Fruit fly (Drosophila melanogaster) whole organism, embryonic: Measurements from ENCODE around the gene CG31792.

Experiments used
- Ada2b ChIP-seq: fragments of 200-800 bp; sonication (Bioruptor generic); IDR thresholded peaks from 2 replicates; pipeline ENCODE4 v1.3.6; 2022; ENCODE audit warnings: missing biosample characterization, missing genetic modification characterization
- Bdp1 ChIP-seq: fragments of 200-800 bp; sonication (Bioruptor generic); optimal IDR thresholded peaks from 3 replicates; lab custom pipeline; 2016; ENCODE audit warnings: missing biosample characterization, missing genetic modification characterization
- CG10462 ChIP-seq: fragments of 200-800 bp; sonication (Bioruptor generic); optimal IDR thresholded peaks from 2 replicates; lab custom pipeline; 2016; ENCODE audit warnings: missing biosample characterization, missing genetic modification characterization
- CG10979 ChIP-seq: fragments of 200-800 bp; sonication (Bioruptor generic); optimal IDR thresholded peaks from 2 replicates; lab custom pipeline; 2018; ENCODE audit warnings: missing biosample characterization, mild to moderate bottlenecking, missing genetic modification characterization, moderate library complexity
- CG11560 ChIP-seq: fragments of 200-800 bp; sonication (Bioruptor generic); IDR thresholded peaks from 3 replicates; pipeline ENCODE4 v1.3.6; 2022; ENCODE audit warnings: missing biosample characterization, missing genetic modification characterization
- CG13775 ChIP-seq: fragments of 200-800 bp; sonication (Bioruptor generic); optimal IDR thresholded peaks from 3 replicates; lab custom pipeline; 2017; ENCODE audit warnings: missing biosample characterization, mild to moderate bottlenecking, missing genetic modification characterization
- CG14014 ChIP-seq: fragments of 200-800 bp; sonication (Bioruptor generic); IDR thresholded peaks from 2 replicates; pipeline ENCODE4 v1.3.6; 2022; ENCODE audit warnings: missing biosample characterization, missing genetic modification characterization
- CG17359 ChIP-seq: fragments of 200-800 bp; sonication (Bioruptor generic); optimal IDR thresholded peaks from 3 replicates; lab custom pipeline; 2018; ENCODE audit warnings: missing biosample characterization, mild to moderate bottlenecking, missing genetic modification characterization, moderate library complexity
- CG18619 ChIP-seq: fragments of 200-800 bp; sonication (Bioruptor generic); optimal IDR thresholded peaks from 3 replicates; lab custom pipeline; 2017; ENCODE audit warnings: missing biosample characterization, mild to moderate bottlenecking, missing genetic modification characterization
- CG7357 ChIP-seq: fragments of 200-800 bp; sonication (Bioruptor generic); IDR thresholded peaks from 3 replicates; pipeline ENCODE4 v1.3.6; 2022; ENCODE audit warnings: missing biosample characterization, missing genetic modification characterization
- CG8388 ChIP-seq: fragments of 200-800 bp; sonication (Bioruptor generic); optimal IDR thresholded peaks from 2 replicates; lab custom pipeline; 2019; ENCODE audit warnings: missing biosample characterization, mild to moderate bottlenecking, missing genetic modification characterization, moderate library complexity
- CG9727 ChIP-seq: fragments of 200-800 bp; sonication (Bioruptor generic); optimal IDR thresholded peaks from 3 replicates; lab custom pipeline; 2017; ENCODE audit warnings: missing biosample characterization, mild to moderate bottlenecking, missing genetic modification characterization
- CG9797 ChIP-seq: fragments of 200-800 bp; sonication (Bioruptor generic); optimal IDR thresholded peaks from 3 replicates; lab custom pipeline; 2018; ENCODE audit warnings: missing biosample characterization, mild to moderate bottlenecking, missing genetic modification characterization
- CkIIα-i1 ChIP-seq: fragments of 200-800 bp; sonication (Bioruptor generic); IDR thresholded peaks from 2 replicates; pipeline ENCODE4 v1.3.6; 2022; ENCODE audit warnings: missing biosample characterization, missing genetic modification characterization
- D19B ChIP-seq: fragments of 200-800 bp; sonication (Bioruptor generic); optimal IDR thresholded peaks from 2 replicates; lab custom pipeline; 2017; ENCODE audit warnings: missing biosample characterization, mild to moderate bottlenecking, missing genetic modification characterization
- Deaf1 ChIP-seq: fragments of 200-800 bp; optimal IDR thresholded peaks from 3 replicates; lab custom pipeline; 2019; ENCODE audit warnings: missing biosample characterization, mild to moderate bottlenecking, missing genetic modification characterization, moderate library complexity
- Drgx ChIP-seq: fragments of 200-800 bp; sonication (Bioruptor generic); IDR thresholded peaks from 2 replicates; pipeline ENCODE4 v1.3.6; 2022; ENCODE audit warnings: missing biosample characterization, missing genetic modification characterization
- GATAe ChIP-seq: fragments of 200-800 bp; sonication (Bioruptor generic); conservative IDR thresholded peaks from 2 replicates; pipeline ENCODE4 v1.3.6; 2022; ENCODE audit warnings: missing biosample characterization, missing genetic modification characterization
- Hr39 ChIP-seq: fragments of >200 bp; optimal IDR thresholded peaks from 2 replicates; lab custom pipeline; 2017
- Hsf ChIP-seq: fragments of 200-800 bp; sonication (Bioruptor generic); optimal IDR thresholded peaks from 3 replicates; lab custom pipeline; 2016; ENCODE audit warnings: missing biosample characterization, missing genetic modification characterization
- MTF-1 ChIP-seq: fragments of 200-800 bp; sonication (Bioruptor generic); optimal IDR thresholded peaks from 2 replicates; lab custom pipeline; 2018; ENCODE audit warnings: missing biosample characterization, mild to moderate bottlenecking, missing genetic modification characterization, borderline replicate concordance
- NC2β ChIP-seq: fragments of 200-800 bp; sonication (Bioruptor generic); optimal IDR thresholded peaks from 2 replicates; lab custom pipeline; 2016; ENCODE audit warnings: missing biosample characterization, missing genetic modification characterization
- NFAT ChIP-seq: fragments of 200-800 bp; sonication (Bioruptor generic); IDR thresholded peaks from 2 replicates; pipeline ENCODE4 v1.3.6; 2022; ENCODE audit warnings: missing biosample characterization, missing genetic modification characterization
- PHDP ChIP-seq: fragments of 200-800 bp; sonication (Bioruptor generic); optimal IDR thresholded peaks from 3 replicates; lab custom pipeline; 2018; ENCODE audit warnings: missing biosample characterization, mild to moderate bottlenecking, missing genetic modification characterization, moderate library complexity
- TFAM ChIP-seq: fragments of 200-800 bp; sonication (Bioruptor generic); optimal IDR thresholded peaks from 2 replicates; lab custom pipeline; 2017; ENCODE audit warnings: missing biosample characterization, missing genetic modification characterization, inconsistent platforms
- YL-1 ChIP-seq: fragments of 200-800 bp; sonication (Bioruptor generic); optimal IDR thresholded peaks from 3 replicates; lab custom pipeline; 2017; ENCODE audit warnings: missing biosample characterization, mild to moderate bottlenecking, missing genetic modification characterization
- abd-A ChIP-seq: fragments of 200-800 bp; sonication (Bioruptor generic); optimal IDR thresholded peaks from 3 replicates; lab custom pipeline; 2019; ENCODE audit warnings: missing biosample characterization, mild to moderate bottlenecking, missing genetic modification characterization, moderate library complexity
- ase ChIP-seq: fragments of 200-800 bp; sonication (Bioruptor generic); IDR thresholded peaks from 3 replicates; pipeline ENCODE4 v1.3.6; 2022; ENCODE audit warnings: missing biosample characterization, missing genetic modification characterization
- cas ChIP-seq: fragments of 200-800 bp; sonication (Bioruptor generic); IDR thresholded peaks from 2 replicates; pipeline ENCODE4 v1.3.6; 2022; ENCODE audit warnings: missing biosample characterization, missing genetic modification characterization
- caup ChIP-seq: fragments of 200-800 bp; sonication (Bioruptor generic); optimal IDR thresholded peaks from 3 replicates; lab custom pipeline; 2017; ENCODE audit warnings: missing biosample characterization, mild to moderate bottlenecking, missing genetic modification characterization, moderate library complexity; ENCODE audit not compliant: severe bottlenecking
- da ChIP-seq: fragments of 200-800 bp; sonication (Bioruptor generic); optimal IDR thresholded peaks from 2 replicates; lab custom pipeline; 2016; ENCODE audit warnings: missing biosample characterization, missing genetic modification characterization
- disco-r ChIP-seq: fragments of 200-800 bp; sonication (Bioruptor generic); optimal IDR thresholded peaks from 2 replicates; lab custom pipeline; 2016; ENCODE audit warnings: missing biosample characterization, missing genetic modification characterization
- dm ChIP-seq: fragments of 200-800 bp; sonication (Bioruptor generic); optimal IDR thresholded peaks from 3 replicates; lab custom pipeline; 2016; ENCODE audit warnings: missing biosample characterization, missing genetic modification characterization
- dmrt99B ChIP-seq: fragments of 200-800 bp; sonication (Bioruptor generic); optimal IDR thresholded peaks from 2 replicates; lab custom pipeline; 2018; ENCODE audit warnings: missing biosample characterization, mild to moderate bottlenecking, missing genetic modification characterization, moderate library complexity
- fd102C ChIP-seq: fragments of 200-800 bp; sonication (Bioruptor generic); optimal IDR thresholded peaks from 2 replicates; lab custom pipeline; 2018; ENCODE audit warnings: missing biosample characterization, mild to moderate bottlenecking, missing genetic modification characterization, moderate library complexity
- fd3F ChIP-seq: fragments of 200-800 bp; sonication (Bioruptor generic); optimal IDR thresholded peaks from 2 replicates; lab custom pipeline; 2018; ENCODE audit warnings: missing biosample characterization, mild to moderate bottlenecking, missing genetic modification characterization, moderate library complexity
- knrl ChIP-seq: fragments of 200-800 bp; sonication (Bioruptor generic); IDR thresholded peaks from 3 replicates; pipeline ENCODE4 v1.3.6; 2022; ENCODE audit warnings: missing biosample characterization, missing genetic modification characterization; ENCODE audit not compliant: partially characterized antibody
- lov ChIP-seq, 2 experiments: fragments of 200-800 bp in 1 of 2; fragments of >200 bp in 1 of 2; sonication (Bioruptor generic) in 1 of 2; IDR thresholded peaks in 1 of 2; optimal IDR thresholded peaks in 1 of 2; 2 replicates in 1 of 2; 3 replicates in 1 of 2; pipeline versions ENCODE4 v1.3.6 to Lab custom; 2017 to 2022; ENCODE audit warnings: missing biosample characterization in 1 of 2, missing genetic modification characterization in 1 of 2
- nerfin-1 ChIP-seq: fragments of 200-800 bp; sonication (Bioruptor generic); optimal IDR thresholded peaks from 3 replicates; lab custom pipeline; 2019; ENCODE audit warnings: missing biosample characterization, mild to moderate bottlenecking, missing genetic modification characterization, moderate library complexity
- pho ChIP-seq: fragments of 200-800 bp; sonication (Bioruptor generic); optimal IDR thresholded peaks from 2 replicates; lab custom pipeline; 2016; ENCODE audit warnings: missing biosample characterization, missing genetic modification characterization
- row ChIP-seq: fragments of 200-800 bp; sonication (Bioruptor generic); IDR thresholded peaks from 3 replicates; pipeline ENCODE4 v1.3.6; 2022; ENCODE audit warnings: missing biosample characterization, missing genetic modification characterization
- schlank ChIP-seq: fragments of 200-800 bp; sonication (Bioruptor generic); optimal IDR thresholded peaks from 2 replicates; lab custom pipeline; 2018; ENCODE audit warnings: missing biosample characterization, mild to moderate bottlenecking, missing genetic modification characterization
- shn ChIP-seq: fragments of 200-800 bp; sonication (Bioruptor generic); optimal IDR thresholded peaks from 3 replicates; lab custom pipeline; 2016; ENCODE audit warnings: missing biosample characterization, missing genetic modification characterization
- sim ChIP-seq: fragments of 200-800 bp; sonication (Bioruptor generic); IDR thresholded peaks from 2 replicates; pipeline ENCODE4 v1.3.6; 2022; ENCODE audit warnings: missing biosample characterization, missing genetic modification characterization
- slbo ChIP-seq: fragments of 200-800 bp; sonication (Bioruptor generic); IDR thresholded peaks from 2 replicates; pipeline ENCODE4 v1.3.6; 2022; ENCODE audit warnings: missing biosample characterization, missing genetic modification characterization
- stc ChIP-seq: fragments of 200-800 bp; sonication (Bioruptor generic); IDR thresholded peaks from 2 replicates; pipeline ENCODE4 v1.3.6; 2022; ENCODE audit warnings: missing biosample characterization, missing genetic modification characterization
- sug ChIP-seq: fragments of 200-800 bp; optimal IDR thresholded peaks from 2 replicates; lab custom pipeline; 2019; ENCODE audit warnings: missing biosample characterization, mild to moderate bottlenecking, missing genetic modification characterization, moderate library complexity
- tio ChIP-seq: fragments of 200-800 bp; sonication (Bioruptor generic); optimal IDR thresholded peaks from 2 replicates; lab custom pipeline; 2017; ENCODE audit warnings: missing biosample characterization, missing genetic modification characterization, inconsistent platforms
- wdn ChIP-seq: fragments of 200-800 bp; sonication (Bioruptor generic); IDR thresholded peaks from 2 replicates; pipeline ENCODE4 v1.3.6; 2022; ENCODE audit warnings: missing biosample characterization, missing genetic modification characterization

CG31792 gene

dm6 chr2L:18974063-18974779, 23.0 kb upstream of the CG31792 start, which contains the start of the genes L2HGDH and CG10431 (continued):
- no peak for TF ChIP-seq ase (GFP tag; lab: Robert Waterston, UW)
- TF ChIP-seq NFAT (GFP tag; lab: Robert Waterston, UW) = peak; percentile 94
- no peak for TF ChIP-seq NC2β (GFP tag; lab: Kevin White, UChicago)
- TF ChIP-seq knrl (GFP tag; lab: Robert Waterston, UW) = peak; percentile 44; the same call in 1 of the 3 replicates
- no peak for TF ChIP-seq TFAM (GFP tag; lab: Kevin White, UChicago)
- TF ChIP-seq tio (GFP tag; lab: Kevin White, UChicago) = peak; percentile 40
- no peak for TF ChIP-seq lov (optimal IDR thresholded peaks at IDR 0.05; lab: Kevin White, UChicago)
- TF ChIP-seq lov (GFP tag; IDR thresholded peaks at IDR 0.05; lab: Robert Waterston, UW) = no peak
- TF ChIP-seq CG9727 (GFP tag; lab: Kevin White, UChicago) = peak; percentile 54
- TF ChIP-seq fd102C (GFP tag; lab: Kevin White, UChicago) = no peak
- peak; percentile 85 for TF ChIP-seq Deaf1 (tag; lab: Kevin White, UChicago)
- TF ChIP-seq fd3F = peak; percentile 44
- no peak for TF ChIP-seq shn (GFP tag; lab: Kevin White, UChicago)
- TF ChIP-seq Bdp1 (GFP tag; lab: Kevin White, UChicago) = peak; percentile 46
- no peak; the same call in 1 of the 2 replicates for TF ChIP-seq CG14014
- peak; percentile 52 for TF ChIP-seq YL-1 (GFP tag; lab: Kevin White, UChicago)
- TF ChIP-seq CG10462 = peak; percentile 31
- TF ChIP-seq CG9797 (GFP tag; lab: Kevin White, UChicago) = peak; percentile 65
- peak; percentile 56 for TF ChIP-seq CG10979 (tag; lab: Kevin White, UChicago)
- no peak for TF ChIP-seq Hr39 (lab: Kevin White, UChicago)
- peak; percentile 91 for TF ChIP-seq sug (tag; lab: Kevin White, UChicago)
- no peak for TF ChIP-seq schlank (tag; lab: Kevin White, UChicago)
- TF ChIP-seq cas (GFP tag; lab: Robert Waterston, UW) = 0 out of 2 replicates have a peak, but pooled peaks have one; percentile 29
- TF ChIP-seq row (GFP tag; lab: Robert Waterston, UW) = peak; percentile 77
- peak; percentile 94 for TF ChIP-seq abd-A (tag; lab: Kevin White, UChicago)
- no peak for TF ChIP-seq CkIIα-i1 (GFP tag; lab: Robert Waterston, UW)
- TF ChIP-seq wdn (GFP tag; lab: Robert Waterston, UW) = 0 out of 2 replicates have a peak, but pooled peaks have one; percentile 4
- TF ChIP-seq CG8388 (GFP tag; lab: Kevin White, UChicago) = peak; percentile 43
- peak; percentile 59 for TF ChIP-seq Hsf
- no peak for TF ChIP-seq Ada2b
- TF ChIP-seq sim = peak; percentile 14; the same call in 1 of the 2 replicates
- TF ChIP-seq D19B (GFP tag; lab: Kevin White, UChicago) = peak; percentile 15
- no peak for TF ChIP-seq CG7357
- TF ChIP-seq slbo (GFP tag; lab: Robert Waterston, UW) = peak; percentile 54; the same call in 1 of the 2 replicates
- no peak for TF ChIP-seq da (GFP tag; lab: Kevin White, UChicago)
- peak; percentile 10 for TF ChIP-seq pho (GFP tag; lab: Kevin White, UChicago)
- TF ChIP-seq nerfin-1 (tag; lab: Kevin White, UChicago) = peak; percentile 45
- peak; percentile 60 for TF ChIP-seq dmrt99B (tag; lab: Kevin White, UChicago)
- TF ChIP-seq GATAe = peak; percentile 88
- TF ChIP-seq CG11560 (tag; lab: Robert Waterston, UW) = no peak
- peak; percentile 42 for TF ChIP-seq dm (GFP tag; lab: Kevin White, UChicago)
- TF ChIP-seq disco-r (GFP tag; lab: Kevin White, UChicago) = peak; percentile 34
- peak; percentile 34 for TF ChIP-seq caup (GFP tag; lab: Kevin White, UChicago)
- 0 out of 2 replicates have a peak, but pooled peaks have one; percentile 11 for TF ChIP-seq Drgx
- peak; percentile 63 for TF ChIP-seq CG13775 (GFP tag; lab: Kevin White, UChicago)
- TF ChIP-seq CG18619 (GFP tag; lab: Kevin White, UChicago) = peak; percentile 10
- peak; percentile 30; the same call in 1 of the 2 replicates for TF ChIP-seq stc (GFP tag; lab: Robert Waterston, UW)
- peak; percentile 62 for TF ChIP-seq PHDP (tag; lab: Kevin White, UChicago)
- peak; percentile 70 for TF ChIP-seq MTF-1
- peak; percentile 54 for TF ChIP-seq CG17359 (tag; lab: Kevin White, UChicago)
